Worm (Caenorhabditis elegans) whole organism, young adult: Measurements from ENCODE around the gene ttll-15.
A peak's percentile ranks its signal among the peaks of the same experiment; 100 is the strongest.

Experiments used
- B0261.1 ChIP-seq: sonication (generic microtip); optimal IDR thresholded peaks from 2 replicates; lab custom pipeline; 2016; ENCODE audit warnings: mild to moderate bottlenecking, missing genetic modification characterization, moderate library complexity, missing compliant biosample characterization
- B0336.3 ChIP-seq: fragments of 200-800 bp; sonication (Bioruptor generic); IDR thresholded peaks from 2 replicates; pipeline ENCODE4 v1.3.6; 2022; ENCODE audit warnings: missing genetic modification characterization, missing compliant biosample characterization
- C17E4.6 ChIP-seq: fragments of 200-800 bp; sonication (Bioruptor generic); IDR thresholded peaks from 2 replicates; pipeline ENCODE4 v1.3.6; 2022; ENCODE audit warnings: missing genetic modification reagents, missing genetic modification characterization, missing compliant biosample characterization
- F10E7.11 ChIP-seq: sonication (generic microtip); optimal IDR thresholded peaks from 2 replicates; lab custom pipeline; 2017; ENCODE audit warnings: mild to moderate bottlenecking, missing genetic modification characterization, moderate library complexity, missing compliant biosample characterization
- F55B11.4 ChIP-seq: sonication (generic microtip); optimal IDR thresholded peaks from 2 replicates; lab custom pipeline; 2016; ENCODE audit warnings: missing compliant biosample characterization, missing genetic modification characterization, borderline replicate concordance; ENCODE audit not compliant: insufficient read depth
- F57C9.4 ChIP-seq: sonication (generic microtip); optimal IDR thresholded peaks from 2 replicates; lab custom pipeline; 2017; ENCODE audit warnings: mild to moderate bottlenecking, missing genetic modification characterization, missing compliant biosample characterization
- K11D2.4 ChIP-seq: fragments of 200-800 bp; sonication (Bioruptor generic); IDR thresholded peaks from 2 replicates; pipeline ENCODE4 v1.3.6; 2022; ENCODE audit warnings: missing genetic modification reagents, missing genetic modification characterization, missing compliant biosample characterization
- T07F8.4 ChIP-seq: sonication (generic microtip); optimal IDR thresholded peaks from 2 replicates; lab custom pipeline; 2016; ENCODE audit warnings: mild to moderate bottlenecking, missing genetic modification characterization, moderate library complexity, missing compliant biosample characterization
- Y67H2A.10 ChIP-seq: fragments of 200-800 bp; sonication (Bioruptor generic); conservative IDR thresholded peaks from 2 replicates; pipeline ENCODE4 v1.3.6; 2022; ENCODE audit warnings: missing genetic modification reagents, missing genetic modification characterization, missing compliant biosample characterization
- akir-1 ChIP-seq: fragments of 200-800 bp; sonication (Bioruptor generic); optimal IDR thresholded peaks from 2 replicates; lab custom pipeline; 2018; ENCODE audit warnings: mild to moderate bottlenecking, missing genetic modification characterization, moderate library complexity, missing compliant biosample characterization
- aptf-3 ChIP-seq: fragments of 200-800 bp; sonication (Bioruptor generic); IDR thresholded peaks from 2 replicates; pipeline ENCODE4 v1.3.6; 2022; ENCODE audit warnings: missing genetic modification characterization, missing compliant biosample characterization
- attf-6 ChIP-seq: fragments of 200-800 bp; sonication (Bioruptor generic); IDR thresholded peaks from 2 replicates; pipeline ENCODE4 v1.3.6; 2022; ENCODE audit warnings: missing genetic modification reagents, missing genetic modification characterization, missing compliant biosample characterization
- bed-1 ChIP-seq: fragments of 200-800 bp; sonication (Bioruptor generic); IDR thresholded peaks from 2 replicates; pipeline ENCODE4 v1.3.6; 2022; ENCODE audit warnings: missing genetic modification reagents, missing genetic modification characterization, missing compliant biosample characterization
- ccch-3 ChIP-seq: fragments of 200-800 bp; sonication (Bioruptor generic); optimal IDR thresholded peaks from 2 replicates; lab custom pipeline; 2018; ENCODE audit warnings: mild to moderate bottlenecking, missing genetic modification characterization, missing compliant biosample characterization
- cebp-1 ChIP-seq, 2 experiments: fragments of 200-800 bp in 1 of 2; sonication (Bioruptor generic) in 1 of 2; sonication (generic microtip) in 1 of 2; IDR thresholded peaks in 1 of 2; optimal IDR thresholded peaks in 1 of 2; 2 replicates each; pipeline versions ENCODE4 v1.3.6 to Lab custom; 2017 to 2022; ENCODE audit warnings: missing compliant biosample characterization in 2 of 2, missing genetic modification characterization in 2 of 2, mild to moderate bottlenecking in 1 of 2, missing genetic modification reagents in 1 of 2, moderate library complexity in 1 of 2
- ceh-27 ChIP-seq: fragments of 200-800 bp; sonication (Bioruptor generic); optimal IDR thresholded peaks from 2 replicates; lab custom pipeline; 2018; ENCODE audit warnings: mild to moderate bottlenecking, missing genetic modification characterization, moderate library complexity, missing compliant biosample characterization
- ceh-40 ChIP-seq: fragments of 200-800 bp; sonication (Bioruptor generic); IDR thresholded peaks from 2 replicates; pipeline ENCODE4 v1.3.6; 2022; ENCODE audit warnings: missing genetic modification characterization, missing compliant biosample characterization
- ceh-79 ChIP-seq: sonication (generic microtip); optimal IDR thresholded peaks from 2 replicates; lab custom pipeline; 2017; ENCODE audit warnings: mild to moderate bottlenecking, missing genetic modification characterization, missing compliant biosample characterization
- die-1 ChIP-seq: sonication (generic microtip); optimal IDR thresholded peaks from 2 replicates; lab custom pipeline; 2016; ENCODE audit warnings: missing genotype, mild to moderate bottlenecking, missing genetic modification characterization, missing compliant biosample characterization
- dpff-1 ChIP-seq: sonication (generic microtip); optimal IDR thresholded peaks from 2 replicates; lab custom pipeline; 2017; ENCODE audit warnings: mild to moderate bottlenecking, missing genetic modification characterization, missing compliant biosample characterization
- ekl-4 ChIP-seq: fragments of 200-800 bp; sonication (Bioruptor generic); IDR thresholded peaks from 2 replicates; pipeline ENCODE4 v1.3.6; 2022; ENCODE audit warnings: missing genetic modification reagents, missing genetic modification characterization, missing compliant biosample characterization
- hlh-26 ChIP-seq: fragments of 200-800 bp; sonication (Bioruptor generic); conservative IDR thresholded peaks from 2 replicates; pipeline ENCODE4 v1.3.6; 2022; ENCODE audit warnings: missing genetic modification reagents, missing genetic modification characterization, missing compliant biosample characterization
- hmg-1.2 ChIP-seq: fragments of 200-800 bp; sonication (Bioruptor generic); IDR thresholded peaks from 2 replicates; pipeline ENCODE4 v1.3.6; 2022; ENCODE audit warnings: missing genetic modification reagents, missing genetic modification characterization, missing compliant biosample characterization
- hsf-1 ChIP-seq: fragments of 200-800 bp; sonication (Bioruptor generic); IDR thresholded peaks from 2 replicates; pipeline ENCODE4 v1.3.6; 2022; ENCODE audit warnings: missing genetic modification reagents, missing genetic modification characterization, missing compliant biosample characterization
- lin-35 ChIP-seq, 3 experiments: fragments of 150-350 bp in 2 of 3; sonication (generic microtip) in 1 of 3; optimal IDR thresholded peaks; 2 replicates each; lab custom pipeline; 2014 to 2018; ENCODE audit warnings: missing biosample characterization in 3 of 3, missing genetic modification characterization in 3 of 3, missing genetic modification reagents in 3 of 3
- mes-4 ChIP-seq: sonication (generic microtip); optimal IDR thresholded peaks from 2 replicates; lab custom pipeline; 2016; ENCODE audit warnings: missing genotype, missing genetic modification characterization, missing compliant biosample characterization
- nfya-2 ChIP-seq: fragments of 200-800 bp; sonication (Bioruptor generic); IDR thresholded peaks from 2 replicates; pipeline ENCODE4 v1.3.6; 2022; ENCODE audit warnings: missing genetic modification reagents, missing genetic modification characterization, missing compliant biosample characterization
- nhr-120 ChIP-seq: fragments of 200-800 bp; sonication (Bioruptor generic); IDR thresholded peaks from 2 replicates; pipeline ENCODE4 v1.3.6; 2022; ENCODE audit warnings: missing genetic modification characterization, missing compliant biosample characterization
- nhr-179 ChIP-seq: sonication (generic microtip); optimal IDR thresholded peaks from 2 replicates; lab custom pipeline; 2016; ENCODE audit warnings: mild to moderate bottlenecking, missing genetic modification characterization, missing compliant biosample characterization
- rpc-1 ChIP-seq, 2 experiments: fragments of 150-350 bp in 1 of 2; sonication (generic microtip) in 1 of 2; optimal IDR thresholded peaks; 2 replicates each; lab custom pipeline; 2014 to 2018; ENCODE audit warnings: missing biosample characterization in 1 of 2, missing genetic modification characterization in 1 of 2, missing genetic modification reagents in 1 of 2, missing genotype in 1 of 2
- sea-2 ChIP-seq: fragments of 200-800 bp; sonication (Bioruptor generic); IDR thresholded peaks from 2 replicates; pipeline ENCODE4 v1.3.6; 2022; ENCODE audit warnings: missing genetic modification characterization, missing compliant biosample characterization
- snpc-1.1 ChIP-seq: sonication (generic microtip); optimal IDR thresholded peaks from 2 replicates; lab custom pipeline; 2017; ENCODE audit warnings: missing genetic modification characterization, mild to moderate bottlenecking, missing compliant biosample characterization, antibody characterized with exemption, moderate library complexity, missing genotype, missing genetic modification reagents; ENCODE audit not compliant: insufficient read depth
- tbx-9 ChIP-seq: sonication (generic microtip); optimal IDR thresholded peaks from 2 replicates; lab custom pipeline; 2016; ENCODE audit warnings: borderline replicate concordance, missing genetic modification characterization, inconsistent platforms, missing compliant biosample characterization
- tlf-1 ChIP-seq: fragments of 200-800 bp; sonication (Bioruptor generic); optimal IDR thresholded peaks from 2 replicates; lab custom pipeline; 2018; ENCODE audit warnings: mild to moderate bottlenecking, missing genetic modification characterization, missing compliant biosample characterization
- xnd-1 ChIP-seq: sonication (generic microtip); optimal IDR thresholded peaks from 2 replicates; lab custom pipeline; 2016; ENCODE audit warnings: missing genotype, missing genetic modification reagents, missing genetic modification characterization, missing compliant biosample characterization
- zfh-2 ChIP-seq: fragments of 200-800 bp; sonication (Bioruptor generic); conservative IDR thresholded peaks from 2 replicates; pipeline ENCODE4 v1.3.6; 2022; ENCODE audit warnings: missing genetic modification reagents, missing genetic modification characterization, missing compliant biosample characterization
- ztf-25 ChIP-seq: fragments of 200-800 bp; sonication (Bioruptor generic); IDR thresholded peaks from 2 replicates; pipeline ENCODE4 v1.3.6; 2022; ENCODE audit warnings: missing genetic modification reagents, missing genetic modification characterization, missing compliant biosample characterization
- ztf-6 ChIP-seq: fragments of 200-800 bp; sonication (Bioruptor generic); IDR thresholded peaks from 2 replicates; pipeline ENCODE4 v1.3.6; 2022; ENCODE audit warnings: missing genetic modification reagents, missing genetic modification characterization, missing compliant biosample characterization

ttll-15 gene

DNA sequence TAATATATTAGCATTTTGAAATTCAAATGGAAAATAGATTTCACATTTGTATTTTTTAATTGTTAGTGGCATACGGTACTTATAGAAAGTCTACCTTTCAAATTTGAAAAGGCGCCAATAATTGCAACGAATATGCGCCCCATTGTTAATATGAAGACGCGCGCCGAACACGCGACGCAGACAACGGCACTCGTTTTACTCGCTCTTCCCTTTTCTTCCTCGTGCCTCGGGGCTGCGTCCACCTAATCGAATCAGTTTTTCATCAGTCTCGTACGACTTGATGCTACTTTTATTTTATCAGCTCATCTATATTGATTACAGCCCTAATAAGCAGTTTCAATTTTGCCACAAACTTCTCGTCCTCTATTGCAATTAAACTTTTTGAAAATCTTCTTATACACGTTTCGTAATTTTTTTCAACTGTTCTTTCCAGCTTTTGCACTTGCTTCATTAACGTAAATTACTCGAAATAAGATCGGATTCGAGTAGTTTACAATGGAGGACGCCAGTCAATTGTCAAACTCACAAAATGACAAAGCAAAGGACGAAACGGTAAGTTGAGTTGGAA lies 3.6 kb downstream of the ttll-15 start, which contains the start of gene cash-1 (continued):
- TF ChIP-seq sea-2 (GFP tag; lab: Robert Waterston, UW) (no peak), tlf-1 (GFP tag; lab: Kevin White, UChicago) (peak; percentile 66), ztf-6 (GFP tag; lab: Robert Waterston, UW) (no peak), hmg-1.2 (GFP tag; lab: Robert Waterston, UW) (peak; percentile 52; the same call in 1 of the 2 replicates), F55B11.4 (tag; lab: Kevin White, UChicago) (no peak), nfya-2 (no peak), T07F8.4 (no peak), rpc-1 (optimal IDR thresholded peaks at IDR 0.05; lab: Kevin White, UChicago) (no peak), rpc-1 (tag; optimal IDR thresholded peaks at IDR 0.05; lab: Kevin White, UChicago) (no peak), ceh-27 (GFP tag; lab: Kevin White, UChicago) (peak; percentile 50), B0261.1 (tag; lab: Kevin White, UChicago) (no peak), K11D2.4 (GFP tag; lab: Robert Waterston, UW) (no peak), akir-1 (no peak), bed-1 (GFP tag; lab: Robert Waterston, UW) (no peak)

DNA sequence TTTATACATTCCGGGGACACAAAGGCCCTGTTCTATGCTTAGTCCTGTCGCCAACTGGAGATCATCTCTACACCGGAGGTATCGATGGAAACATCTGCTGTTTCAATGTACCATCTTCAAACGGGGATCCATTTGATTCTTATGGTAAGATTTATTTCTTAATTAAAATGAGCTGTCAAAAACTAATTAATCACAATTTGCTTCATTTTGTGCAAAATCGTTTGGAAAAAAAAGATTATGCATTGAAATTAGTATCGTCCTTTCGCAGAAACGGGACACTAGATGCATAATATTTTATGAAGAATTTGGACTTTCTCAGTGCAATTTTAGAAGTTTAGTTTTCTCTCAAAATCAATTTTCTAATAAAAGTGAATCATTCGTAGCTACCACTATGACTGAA lies 5.5 kb downstream of the ttll-15 start:
- TF ChIP-seq snpc-1.1 (tag; lab: Kevin White, UChicago) (no peak), hsf-1 (no peak), zfh-2 (no peak), ztf-6 (GFP tag; lab: Robert Waterston, UW) (no peak), ekl-4 (GFP tag; lab: Robert Waterston, UW) (no peak), mes-4 (tag; lab: Kevin White, UChicago) (no peak), tbx-9 (tag; lab: Kevin White, UChicago) (no peak), hmg-1.2 (GFP tag; lab: Robert Waterston, UW) (no peak), die-1 (tag; lab: Kevin White, UChicago) (no peak), tlf-1 (GFP tag; lab: Kevin White, UChicago) (no peak), C17E4.6 (GFP tag; lab: Robert Waterston, UW) (no peak), cebp-1 (GFP tag; IDR thresholded peaks at IDR 0.05; lab: Robert Waterston, UW) (no peak), cebp-1 (tag; optimal IDR thresholded peaks at IDR 0.05; lab: Kevin White, UChicago) (no peak), akir-1 (no peak), lin-35 (GFP tag; optimal IDR thresholded peaks at IDR 0.05; lab: Kevin White, UChicago) (no peak), ztf-25 (GFP tag; lab: Robert Waterston, UW) (no peak), attf-6 (GFP tag; lab: Robert Waterston, UW) (no peak), T07F8.4 (no peak), ceh-40 (GFP tag; lab: Robert Waterston, UW) (no peak), xnd-1 (tag; lab: Kevin White, UChicago) (no peak)
- TF ChIP-seq, all 124 proteins: peak for 0

DNA sequence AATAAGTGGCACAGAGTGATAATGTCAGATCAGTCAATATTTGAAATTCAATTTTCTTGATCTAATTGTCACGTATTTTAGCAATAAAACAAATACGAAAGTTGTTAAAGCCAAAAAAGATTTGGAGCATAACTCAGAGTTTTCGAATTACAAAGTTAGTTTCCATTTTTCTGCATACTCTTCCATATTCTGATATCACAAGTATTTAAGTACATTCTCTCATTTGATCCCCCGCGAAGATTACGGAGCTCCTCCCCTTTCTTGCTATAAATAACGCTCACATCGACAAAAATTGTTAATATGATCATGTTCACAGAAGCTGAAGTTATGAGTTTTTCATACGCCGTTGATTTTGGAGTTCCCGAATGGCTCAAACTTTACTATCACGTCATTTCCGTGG lies 9.9 kb downstream of the ttll-15 start, which contains the start of gene sri-20:
TSS of gene sri-20 (plus strand) at position 301 of the 400 bp plus-strand sequence.
- TF ChIP-seq aptf-3 (GFP tag; lab: Robert Waterston, UW) (no peak), nhr-179 (tag; lab: Kevin White, UChicago) (no peak), Y67H2A.10 (GFP tag; lab: Robert Waterston, UW) (no peak), F10E7.11 (tag; lab: Kevin White, UChicago) (no peak), hlh-26 (GFP tag; lab: Robert Waterston, UW) (no peak), B0336.3 (no peak), nhr-120 (GFP tag; lab: Robert Waterston, UW) (no peak), F57C9.4 (tag; lab: Kevin White, UChicago) (no peak), dpff-1 (tag; lab: Kevin White, UChicago) (no peak), ceh-79 (tag; lab: Kevin White, UChicago) (no peak), B0261.1 (tag; lab: Kevin White, UChicago) (no peak), ccch-3 (GFP tag; lab: Kevin White, UChicago) (no peak)
- TF ChIP-seq, all 124 proteins: peak for 0
